Fruit fly (Drosophila melanogaster) whole organism, embryonic: ENCODE measurements around the gene Ccp84Ad.
A peak's percentile ranks its signal among the peaks of the same experiment; 100 is the strongest.

Experiments used
- Atf6 ChIP-seq: fragments of 200-800 bp; sonication (Bioruptor generic); IDR thresholded peaks from 2 replicates; pipeline ENCODE4 v1.3.6; 2022; ENCODE audit warnings: missing biosample characterization, missing genetic modification characterization
- CG10321 ChIP-seq: fragments of 200-800 bp; sonication (Bioruptor generic); IDR thresholded peaks from 2 replicates; pipeline ENCODE4 v1.3.6; 2022; ENCODE audit warnings: missing biosample characterization, missing genetic modification characterization
- CG11247 ChIP-seq: fragments of 200-800 bp; sonication (Bioruptor generic); IDR thresholded peaks from 2 replicates; pipeline ENCODE4 v1.3.6; 2022; ENCODE audit warnings: missing biosample characterization, missing genetic modification characterization
- CG12236 ChIP-seq: fragments of 200-800 bp; sonication (Bioruptor generic); optimal IDR thresholded peaks from 2 replicates; lab custom pipeline; 2016; ENCODE audit warnings: missing biosample characterization, missing genetic modification characterization
- CG14860 ChIP-seq: fragments of 200-800 bp; sonication (Bioruptor generic); IDR thresholded peaks from 3 replicates; pipeline ENCODE4 v1.3.6; 2022; ENCODE audit warnings: missing biosample characterization, missing genetic modification characterization; ENCODE audit not compliant: partially characterized antibody
- CG16815 ChIP-seq: fragments of 200-800 bp; sonication (Bioruptor generic); optimal IDR thresholded peaks from 3 replicates; lab custom pipeline; 2017; ENCODE audit warnings: missing biosample characterization, mild to moderate bottlenecking, missing genetic modification characterization
- CG17359 ChIP-seq: fragments of 200-800 bp; sonication (Bioruptor generic); optimal IDR thresholded peaks from 3 replicates; lab custom pipeline; 2018; ENCODE audit warnings: missing biosample characterization, mild to moderate bottlenecking, missing genetic modification characterization, moderate library complexity
- CG18011 ChIP-seq: fragments of 200-800 bp; sonication (Bioruptor generic); optimal IDR thresholded peaks from 2 replicates; lab custom pipeline; 2017; ENCODE audit warnings: missing biosample characterization, missing genetic modification characterization, mild to moderate bottlenecking, moderate library complexity, missing genotype
- CG1832 ChIP-seq: fragments of 200-800 bp; sonication (Bioruptor generic); optimal IDR thresholded peaks from 2 replicates; lab custom pipeline; 2017; ENCODE audit warnings: missing biosample characterization, mild to moderate bottlenecking, missing genetic modification characterization, inconsistent platforms
- CG2120 ChIP-seq: fragments of 200-800 bp; sonication (Bioruptor generic); optimal IDR thresholded peaks from 3 replicates; lab custom pipeline; 2016; ENCODE audit warnings: missing biosample characterization, missing genetic modification characterization
- CG31388 ChIP-seq: fragments of 200-800 bp; sonication (Bioruptor generic); optimal IDR thresholded peaks from 2 replicates; lab custom pipeline; 2016; ENCODE audit warnings: missing biosample characterization, missing genetic modification characterization
- CG34376 ChIP-seq: fragments of 200-800 bp; sonication (Bioruptor generic); optimal IDR thresholded peaks from 2 replicates; lab custom pipeline; 2018; ENCODE audit warnings: missing biosample characterization, mild to moderate bottlenecking, missing genetic modification characterization
- CG4730 ChIP-seq: fragments of 200-800 bp; sonication (Bioruptor generic); IDR thresholded peaks from 2 replicates; pipeline ENCODE4 v1.3.6; 2022; ENCODE audit warnings: missing biosample characterization, missing genetic modification characterization
- CG5953 ChIP-seq: fragments of 200-800 bp; sonication (Bioruptor generic); IDR thresholded peaks from 2 replicates; pipeline ENCODE4 v1.3.6; 2022; ENCODE audit warnings: missing biosample characterization, missing genetic modification characterization
- CG6175 ChIP-seq: fragments of 200-800 bp; sonication (Bioruptor generic); IDR thresholded peaks from 3 replicates; pipeline ENCODE4 v1.3.6; 2022; ENCODE audit warnings: missing biosample characterization, missing genetic modification characterization
- CG7372 ChIP-seq: fragments of 200-800 bp; sonication (Bioruptor generic); IDR thresholded peaks from 2 replicates; pipeline ENCODE4 v1.3.6; 2022; ENCODE audit warnings: missing biosample characterization, missing genetic modification characterization
- CG7786 ChIP-seq: fragments of 200-800 bp; sonication (Bioruptor generic); optimal IDR thresholded peaks from 2 replicates; lab custom pipeline; 2016; ENCODE audit warnings: missing biosample characterization, missing genetic modification characterization
- CG7839 ChIP-seq: fragments of 200-800 bp; sonication (Bioruptor generic); optimal IDR thresholded peaks from 3 replicates; lab custom pipeline; 2018; ENCODE audit warnings: missing biosample characterization, mild to moderate bottlenecking, missing genetic modification characterization, moderate library complexity
- CG8290 ChIP-seq, 3 experiments: fragments of 200-800 bp; sonication (Bioruptor generic); optimal IDR thresholded peaks; 2 replicates each; lab custom pipeline; 2016 to 2019; ENCODE audit warnings: missing biosample characterization in 3 of 3, missing genetic modification characterization in 3 of 3, mild to moderate bottlenecking in 2 of 3, moderate library complexity in 1 of 3
- CG8765 ChIP-seq: fragments of 200-800 bp; sonication (Bioruptor generic); IDR thresholded peaks from 2 replicates; pipeline ENCODE4 v1.3.6; 2022; ENCODE audit warnings: missing biosample characterization, missing genetic modification characterization
- CTCF ChIP-seq: fragments of 200-800 bp; sonication (Bioruptor generic); optimal IDR thresholded peaks from 2 replicates; lab custom pipeline; 2017; ENCODE audit warnings: missing biosample characterization, mild to moderate bottlenecking, missing genetic modification characterization, moderate library complexity
- CoRest ChIP-seq: fragments of 200-800 bp; sonication (Bioruptor generic); optimal IDR thresholded peaks from 3 replicates; lab custom pipeline; 2018; ENCODE audit warnings: missing biosample characterization, mild to moderate bottlenecking, missing genetic modification characterization, moderate library complexity
- D ChIP-seq, 2 experiments: fragments of 200-800 bp in 1 of 2; fragments of >200 bp in 1 of 2; sonication (Bioruptor generic) in 1 of 2; optimal IDR thresholded peaks; 2 replicates in 1 of 2; 3 replicates in 1 of 2; lab custom pipeline; 2017; ENCODE audit warnings: mild to moderate bottlenecking in 1 of 2, missing biosample characterization in 1 of 2, missing genetic modification characterization in 1 of 2, missing genetic modification reagents in 1 of 2
- Dbx ChIP-seq: fragments of 200-800 bp; sonication (Bioruptor generic); IDR thresholded peaks from 3 replicates; pipeline ENCODE4 v1.3.6; 2022; ENCODE audit warnings: missing biosample characterization, missing genetic modification characterization
- Dp ChIP-seq: fragments of 200-800 bp; sonication (Bioruptor generic); optimal IDR thresholded peaks from 2 replicates; lab custom pipeline; 2018; ENCODE audit warnings: missing biosample characterization, mild to moderate bottlenecking, missing genetic modification characterization, moderate library complexity
- Hmx ChIP-seq: fragments of 200-800 bp; sonication (Bioruptor generic); optimal IDR thresholded peaks from 2 replicates; lab custom pipeline; 2016; ENCODE audit warnings: missing biosample characterization, missing genetic modification characterization
- Mes4 ChIP-seq: fragments of 200-800 bp; sonication (Bioruptor generic); optimal IDR thresholded peaks from 2 replicates; lab custom pipeline; 2016; ENCODE audit warnings: missing biosample characterization, missing genetic modification characterization
- Xbp1 ChIP-seq: fragments of 200-800 bp; sonication (Bioruptor generic); optimal IDR thresholded peaks from 3 replicates; lab custom pipeline; 2016; ENCODE audit warnings: missing biosample characterization, mild to moderate bottlenecking, missing genetic modification characterization
- cad ChIP-seq: fragments of >200 bp; optimal IDR thresholded peaks from 2 replicates; lab custom pipeline; 2017; ENCODE audit warnings: missing biosample characterization, missing genetic modification characterization
- cg ChIP-seq: fragments of 200-800 bp; sonication (Bioruptor generic); optimal IDR thresholded peaks from 3 replicates; lab custom pipeline; 2019; ENCODE audit warnings: missing biosample characterization, mild to moderate bottlenecking, missing genetic modification characterization, moderate library complexity
- chinmo ChIP-seq: fragments of 200-800 bp; sonication (Bioruptor generic); IDR thresholded peaks from 4 replicates; pipeline ENCODE4 v1.3.6; 2022; ENCODE audit warnings: missing biosample characterization, missing genetic modification characterization; ENCODE audit not compliant: partially characterized antibody
- chm ChIP-seq: fragments of 200-800 bp; sonication (Bioruptor generic); IDR thresholded peaks from 2 replicates; pipeline ENCODE4 v1.3.6; 2022; ENCODE audit warnings: missing biosample characterization, missing genetic modification characterization
- croc ChIP-seq: fragments of 200-800 bp; sonication (Bioruptor generic); conservative IDR thresholded peaks from 3 replicates; pipeline ENCODE4 v1.3.6; 2022; ENCODE audit warnings: missing biosample characterization, missing genetic modification characterization
- dati ChIP-seq: fragments of 200-800 bp; sonication (Bioruptor generic); IDR thresholded peaks from 2 replicates; pipeline ENCODE4 v1.3.6; 2022; ENCODE audit warnings: missing biosample characterization, missing genetic modification characterization
- dm ChIP-seq: fragments of 200-800 bp; sonication (Bioruptor generic); optimal IDR thresholded peaks from 3 replicates; lab custom pipeline; 2016; ENCODE audit warnings: missing biosample characterization, missing genetic modification characterization
- ems ChIP-seq: fragments of 200-800 bp; sonication (Bioruptor generic); optimal IDR thresholded peaks from 3 replicates; lab custom pipeline; 2016; ENCODE audit warnings: missing biosample characterization, missing genetic modification characterization
- exex ChIP-seq: fragments of 200-800 bp; sonication (Bioruptor generic); optimal IDR thresholded peaks from 4 replicates; lab custom pipeline; 2018; ENCODE audit warnings: missing biosample characterization, mild to moderate bottlenecking, missing genetic modification characterization, moderate library complexity
- ham ChIP-seq: fragments of 200-800 bp; sonication (Bioruptor generic); IDR thresholded peaks from 2 replicates; pipeline ENCODE4 v1.3.6; 2022; ENCODE audit warnings: missing biosample characterization, missing genetic modification characterization
- lab ChIP-seq: fragments of 200-800 bp; sonication (Bioruptor generic); optimal IDR thresholded peaks from 3 replicates; lab custom pipeline; 2017; ENCODE audit warnings: missing biosample characterization, missing genetic modification characterization, mild to moderate bottlenecking, moderate library complexity, missing genetic modification reagents
- lov ChIP-seq, 2 experiments: fragments of 200-800 bp in 1 of 2; fragments of >200 bp in 1 of 2; sonication (Bioruptor generic) in 1 of 2; IDR thresholded peaks in 1 of 2; optimal IDR thresholded peaks in 1 of 2; 2 replicates in 1 of 2; 3 replicates in 1 of 2; pipeline versions ENCODE4 v1.3.6 to Lab custom; 2017 to 2022; ENCODE audit warnings: missing biosample characterization in 1 of 2, missing genetic modification characterization in 1 of 2
- maf-S ChIP-seq: fragments of 200-800 bp; sonication (Bioruptor generic); optimal IDR thresholded peaks from 2 replicates; lab custom pipeline; 2016; ENCODE audit warnings: missing biosample characterization, missing genetic modification characterization
- otp ChIP-seq: fragments of 200-800 bp; sonication (Bioruptor generic); IDR thresholded peaks from 3 replicates; pipeline ENCODE4, ENCODE4 v1.3.6; 2022; ENCODE audit warnings: missing biosample characterization, missing genetic modification characterization
- scrt ChIP-seq: fragments of 200-800 bp; sonication (Bioruptor generic); optimal IDR thresholded peaks from 2 replicates; lab custom pipeline; 2018; ENCODE audit warnings: missing biosample characterization, mild to moderate bottlenecking, missing genetic modification characterization, moderate library complexity
- sens ChIP-seq: fragments of 200-800 bp; sonication (Bioruptor generic); peaks from one replicate; lab custom pipeline; 2016; ENCODE audit warnings: missing biosample characterization, missing genetic modification characterization
- slbo ChIP-seq: fragments of 200-800 bp; sonication (Bioruptor generic); IDR thresholded peaks from 2 replicates; pipeline ENCODE4 v1.3.6; 2022; ENCODE audit warnings: missing biosample characterization, missing genetic modification characterization
- slou ChIP-seq: fragments of 200-800 bp; sonication (Bioruptor generic); optimal IDR thresholded peaks from 3 replicates; lab custom pipeline; 2016; ENCODE audit warnings: missing biosample characterization, missing genetic modification characterization
- sr ChIP-seq: fragments of 200-800 bp; sonication (Bioruptor generic); IDR thresholded peaks from 3 replicates; pipeline ENCODE4 v1.3.6; 2022; ENCODE audit warnings: missing biosample characterization, missing genetic modification characterization
- twi ChIP-seq: fragments of 200-800 bp; optimal IDR thresholded peaks from 2 replicates; lab custom pipeline; 2019; ENCODE audit warnings: missing biosample characterization, mild to moderate bottlenecking, missing genetic modification characterization, moderate library complexity
- wor ChIP-seq: fragments of 200-800 bp; sonication (Bioruptor generic); IDR thresholded peaks from 2 replicates; pipeline ENCODE4 v1.3.6; 2022; ENCODE audit warnings: missing biosample characterization, missing genetic modification characterization
- zen ChIP-seq: fragments of 200-800 bp; sonication (Bioruptor generic); optimal IDR thresholded peaks from 3 replicates; lab custom pipeline; 2018; ENCODE audit warnings: missing biosample characterization, mild to moderate bottlenecking, missing genetic modification characterization, moderate library complexity

Gene Ccp84Ad

dm6 chr3R:6735722-6736121, 43.2 kb downstream of the Ccp84Ad start (continued):
- TF ChIP-seq croc (GFP tag; lab: Robert Waterston, UW) (no peak), scrt (GFP tag; lab: Kevin White, UChicago) (no peak), Dbx (GFP tag; lab: Robert Waterston, UW) (no peak), CG31388 (GFP tag; lab: Kevin White, UChicago) (no peak), CG16815 (GFP tag; lab: Kevin White, UChicago) (no peak), CG5953 (GFP tag; lab: Robert Waterston, UW) (no peak), CG4730 (no peak), zen (peak; percentile 77), CTCF (GFP tag; lab: Kevin White, UChicago) (no peak), Atf6 (no peak), Xbp1 (GFP tag; lab: Kevin White, UChicago) (no peak), maf-S (no peak), cad (peak; percentile 54), CG34376 (no peak)

- TF ChIP-seq CG18011 (GFP tag; lab: Kevin White, UChicago) (no peak), sr (GFP tag; lab: Robert Waterston, UW) (no peak), dm (GFP tag; lab: Kevin White, UChicago) (no peak), otp (GFP tag; lab: Robert Waterston, UW) (no peak), exex (tag; lab: Kevin White, UChicago) (no peak), ems (GFP tag; lab: Kevin White, UChicago) (no peak), CG14860 (GFP tag; lab: Robert Waterston, UW) (0 out of 3 replicates have a peak, but pooled peaks have one; percentile 27), ham (GFP tag; lab: Robert Waterston, UW) (no peak), Hmx (GFP tag; lab: Kevin White, UChicago) (no peak), CG10321 (GFP tag; lab: Robert Waterston, UW) (peak; percentile 87), lov (optimal IDR thresholded peaks at IDR 0.05; lab: Kevin White, UChicago) (no peak), lov (GFP tag; IDR thresholded peaks at IDR 0.05; lab: Robert Waterston, UW) (0 out of 3 replicates have a peak, but pooled peaks have one; percentile 68), CG7839 (tag; lab: Kevin White, UChicago) (no peak), chinmo (GFP tag; lab: Robert Waterston, UW) (no peak), slbo (GFP tag; lab: Robert Waterston, UW) (0 out of 2 replicates have a peak, but pooled peaks have one; percentile 11), cg (GFP tag; lab: Kevin White, UChicago) (peak; percentile 69), CG1832 (GFP tag; lab: Kevin White, UChicago) (peak; percentile 67), Dp (GFP tag; lab: Kevin White, UChicago) (no peak), CG8290 (GFP tag; optimal IDR thresholded peaks at IDR 0.05; lab: Kevin White, UChicago) (no peak), CG8290 (tag; optimal IDR thresholded peaks at IDR 0.05; lab: Kevin White, UChicago) (no peak), Mes4 (GFP tag; lab: Kevin White, UChicago) (no peak), dati (no peak), CG2120 (GFP tag; lab: Kevin White, UChicago) (no peak), CoRest (peak; percentile 7), sens (peak; percentile 41), wor (GFP tag; lab: Robert Waterston, UW) (no peak), CG8765 (GFP tag; lab: Robert Waterston, UW) (peak; percentile 79), CG7786 (GFP tag; lab: Kevin White, UChicago) (no peak), CG12236 (GFP tag; lab: Kevin White, UChicago) (no peak), CG7372 (GFP tag; lab: Robert Waterston, UW) (peak; percentile 86), CG17359 (tag; lab: Kevin White, UChicago) (no peak), D (optimal IDR thresholded peaks at IDR 0.05; lab: Kevin White, UChicago) (no peak), D (GFP tag; optimal IDR thresholded peaks at IDR 0.05; lab: Kevin White, UChicago) (no peak), CG6175 (no peak), lab (no peak), twi (tag; lab: Kevin White, UChicago) (peak; percentile 22), chm (GFP tag; lab: Robert Waterston, UW) (no peak), CG11247 (GFP tag; lab: Robert Waterston, UW) (0 out of 2 replicates have a peak, but pooled peaks have one; percentile 15), slou (GFP tag; lab: Kevin White, UChicago) (no peak)
Measured at dm6 chr3R:6741400-6741959, 48.9 kb downstream of the Ccp84Ad start.
